Worm (Caenorhabditis elegans) whole organism, L3 larva: ENCODE results near the gene rsks-1.

Experiments
- lin-15B ChIP-seq: fragments of 150-350 bp; optimal IDR thresholded peaks from 2 replicates; lab custom pipeline; 2014; ENCODE audit warnings: missing biosample characterization, missing genetic modification characterization
- nhr-11 ChIP-seq: fragments of 150-350 bp; optimal IDR thresholded peaks from 2 replicates; lab custom pipeline; 2014; ENCODE audit warnings: missing biosample characterization, missing genetic modification characterization
- ztf-11 ChIP-seq: fragments of 150-350 bp; optimal IDR thresholded peaks from 2 replicates; lab custom pipeline; 2014; ENCODE audit warnings: missing biosample characterization, missing genetic modification characterization

DNA sequence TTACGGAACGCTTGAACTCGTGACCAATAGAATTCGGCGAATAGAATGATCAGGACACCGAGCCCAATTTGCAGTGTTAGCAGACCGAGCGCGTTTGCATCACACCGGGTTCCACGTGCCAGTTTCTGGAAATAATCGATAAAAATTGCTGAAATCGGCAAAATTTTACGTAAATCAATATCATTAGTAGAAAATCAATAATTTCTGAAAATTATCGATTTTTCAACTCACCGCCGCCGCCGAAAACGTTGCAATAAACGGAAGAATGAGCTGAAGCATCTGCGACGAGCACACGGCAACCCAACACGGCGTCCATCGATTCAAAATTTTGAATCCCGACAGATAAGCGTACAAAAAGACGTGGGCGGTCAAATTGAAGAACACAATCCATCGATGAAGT lies 14.3 kb upstream of the rsks-1 start:
- TF ChIP-seq ztf-11 (tag; lab: Kevin White, UChicago) (no peak), nhr-11 (tag; lab: Kevin White, UChicago) (no peak), lin-15B (no peak)
